Worm (Caenorhabditis elegans): ENCODE results near the gene srlf-24.

Gene srlf-24

DNA sequence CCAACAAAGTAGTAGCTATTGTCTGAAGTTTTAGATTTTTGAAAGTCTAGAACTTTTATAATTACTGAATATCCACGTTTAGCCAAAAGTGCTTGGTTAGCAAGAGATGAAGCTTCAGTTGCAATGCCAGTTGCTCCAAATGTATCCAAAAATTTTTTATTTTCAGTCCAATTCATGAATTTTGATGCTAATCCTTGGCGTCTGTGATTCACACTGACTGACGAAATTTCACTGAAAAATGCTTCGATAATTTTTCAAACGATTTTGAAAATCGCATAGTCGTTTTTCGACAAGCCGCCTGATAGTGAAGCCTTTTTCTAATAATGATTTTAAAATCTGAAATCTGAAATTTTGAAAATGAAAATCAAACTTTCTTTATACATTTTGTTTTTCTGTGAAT lies 11.6 kb downstream of the srlf-24 start:
- TF ChIP-seq sox-4 (tag; optimal IDR thresholded peaks at IDR 0.05) = no peak
- no peak for TF ChIP-seq unc-42 (tag; optimal IDR thresholded peaks at IDR 0.05)
- no peak for TF ChIP-seq ceh-34 (tag; optimal IDR thresholded peaks at IDR 0.05)
- no peak for TF ChIP-seq madf-2 (tag; optimal IDR thresholded peaks at IDR 0.05)
- TF ChIP-seq K09A11.1 (tag; optimal IDR thresholded peaks at IDR 0.05; ENCODE audit: insufficient read depth) = no peak
- TF ChIP-seq syd-9 (tag; optimal IDR thresholded peaks at IDR 0.05) = no peak

DNA sequence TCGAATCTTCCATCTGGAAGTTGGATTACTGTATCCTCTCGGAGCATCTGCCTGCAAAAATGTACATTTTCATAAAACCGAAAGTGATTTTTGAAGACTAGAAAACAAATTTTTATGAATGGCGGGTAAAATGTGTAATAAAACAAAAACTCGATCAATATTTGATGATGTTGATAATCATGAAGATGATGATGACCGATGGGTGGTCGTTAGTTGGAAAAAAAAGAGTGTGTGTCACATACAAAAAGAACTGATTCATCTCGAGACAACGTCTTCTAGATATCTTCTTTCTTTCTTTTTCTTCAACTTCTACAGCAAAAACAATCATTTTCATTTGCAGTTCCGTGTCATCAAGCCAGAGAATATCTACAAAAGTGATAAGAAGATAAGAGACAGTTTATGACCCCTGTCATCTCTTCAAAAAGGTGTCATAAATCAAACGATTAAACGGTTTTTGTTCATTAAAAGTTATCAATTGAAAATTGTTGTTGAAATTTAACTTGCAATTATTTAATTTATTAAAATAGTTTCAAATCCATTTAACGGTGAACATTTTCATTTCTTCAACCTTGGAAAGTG lies 13.0 kb downstream of the srlf-24 start, which contains the start of gene bcc-1:
Gene bcc-1 (minus strand): TSS at position 51 of the 579 bp plus-strand sequence.
- no peak for TF ChIP-seq sox-4 (tag; optimal IDR thresholded peaks at IDR 0.05)
- TF ChIP-seq T23F11.4 (GFP tag; optimal IDR thresholded peaks at IDR 0.05) = no peak
- TF ChIP-seq elt-4 (tag; optimal IDR thresholded peaks at IDR 0.05) = no peak
- no peak for TF ChIP-seq fax-1 (tag; optimal IDR thresholded peaks at IDR 0.05)
- TF ChIP-seq tbx-2 (tag; optimal IDR thresholded peaks at IDR 0.05) = no peak

DNA sequence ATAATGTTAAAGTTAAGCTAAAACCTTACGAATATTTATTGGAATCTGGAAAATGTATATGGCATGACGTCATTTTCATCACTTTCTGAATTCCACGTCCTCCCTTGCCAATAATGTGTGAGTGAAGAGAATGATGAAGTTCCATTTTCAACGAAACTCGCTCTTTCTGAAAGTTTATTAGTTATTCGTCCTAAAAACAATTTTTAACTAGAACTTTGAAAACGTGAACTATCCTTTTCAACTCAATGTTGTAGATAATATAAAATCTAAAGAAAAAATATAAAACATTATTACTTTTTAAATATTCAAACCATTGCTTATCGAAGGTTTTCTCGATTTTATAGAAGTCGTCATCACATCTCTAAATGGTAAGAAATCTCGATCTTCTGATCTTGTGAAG lies 16.1 kb downstream of the srlf-24 start, which contains the start of gene M7.7:
Gene M7.7 (plus strand): TSS at position 301 of the 400 bp plus-strand sequence.
- TF ChIP-seq ceh-2 (tag; optimal IDR thresholded peaks at IDR 0.05) = no peak
- TF ChIP-seq ahr-1 (tag; optimal IDR thresholded peaks at IDR 0.05) = no peak
- no peak for TF ChIP-seq unc-86 (tag; optimal IDR thresholded peaks at IDR 0.05)
- TF ChIP-seq fax-1 (tag; optimal IDR thresholded peaks at IDR 0.05) = no peak
- TF ChIP-seq npax-4 (tag; optimal IDR thresholded peaks at IDR 0.05) = no peak
- no peak for TF ChIP-seq elt-2 (tag; optimal IDR thresholded peaks at IDR 0.05)
- TF ChIP-seq K09A11.1 (tag; optimal IDR thresholded peaks at IDR 0.05; ENCODE audit: insufficient read depth) = no peak
- no peak for TF ChIP-seq ceh-24 (tag; optimal IDR thresholded peaks at IDR 0.05)
- no peak for TF ChIP-seq tbx-2 (tag; optimal IDR thresholded peaks at IDR 0.05)
- TF ChIP-seq lim-6 (tag; optimal IDR thresholded peaks at IDR 0.05) = no peak
- TF ChIP-seq F13H6.1 (tag; optimal IDR thresholded peaks at IDR 0.05) = no peak
- TF ChIP-seq tbx-7 (tag; optimal IDR thresholded peaks at IDR 0.05) = no peak
- TF ChIP-seq C08G9.2 (tag; optimal IDR thresholded peaks at IDR 0.05) = no peak
- TF ChIP-seq dve-1 (tag; optimal IDR thresholded peaks at IDR 0.05) = no peak
- no peak for TF ChIP-seq ceh-6 (GFP tag; optimal IDR thresholded peaks at IDR 0.05)
- no peak for TF ChIP-seq unc-55 (GFP tag; optimal IDR thresholded peaks at IDR 0.05)
- no peak for TF ChIP-seq pha-2 (tag; optimal IDR thresholded peaks at IDR 0.05)
- no peak for TF ChIP-seq ceh-45 (GFP tag; IDR thresholded peaks at IDR 0.05)
- TF ChIP-seq pat-9 (tag; optimal IDR thresholded peaks at IDR 0.05) = no peak

DNA sequence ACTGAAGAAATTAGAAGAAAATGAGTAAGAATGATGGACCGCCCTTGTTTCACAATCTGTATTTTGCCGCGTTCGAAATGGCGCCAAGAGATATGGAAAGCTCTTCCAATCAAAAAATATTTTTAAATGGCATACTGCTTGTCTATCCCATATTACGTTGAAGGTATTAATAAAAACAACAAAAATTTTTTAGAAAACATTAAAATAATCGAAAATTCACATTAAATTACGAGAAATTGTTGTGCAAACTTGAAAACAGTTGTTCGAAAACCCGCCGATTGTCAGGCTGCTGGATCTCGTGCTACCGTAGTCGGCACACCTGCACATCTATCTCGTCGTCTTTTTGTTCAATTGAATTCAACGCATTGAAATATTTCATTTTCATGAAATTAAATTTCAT lies 22.0 kb downstream of the srlf-24 start, which contains the start of gene klc-1:
Gene klc-1 (plus strand): TSS at position 127 of the 400 bp plus-strand sequence.
- TF ChIP-seq C08G9.2 (tag; optimal IDR thresholded peaks at IDR 0.05) (no peak), ref-2 (tag; optimal IDR thresholded peaks at IDR 0.05) (no peak), eyg-1 (tag; optimal IDR thresholded peaks at IDR 0.05) (no peak), odd-2 (tag; optimal IDR thresholded peaks at IDR 0.05) (no peak), ceh-22 (tag; optimal IDR thresholded peaks at IDR 0.05) (no peak), fax-1 (tag; optimal IDR thresholded peaks at IDR 0.05) (no peak), hlh-30 (tag; optimal IDR thresholded peaks at IDR 0.05; ENCODE audit: insufficient read depth) (no peak), lim-6 (tag; optimal IDR thresholded peaks at IDR 0.05) (no peak), ets-4 (tag; optimal IDR thresholded peaks at IDR 0.05) (no peak), ceh-19 (GFP tag; optimal IDR thresholded peaks at IDR 0.05) (no peak), tbx-2 (tag; optimal IDR thresholded peaks at IDR 0.05) (no peak), syd-9 (tag; optimal IDR thresholded peaks at IDR 0.05) (no peak)

DNA sequence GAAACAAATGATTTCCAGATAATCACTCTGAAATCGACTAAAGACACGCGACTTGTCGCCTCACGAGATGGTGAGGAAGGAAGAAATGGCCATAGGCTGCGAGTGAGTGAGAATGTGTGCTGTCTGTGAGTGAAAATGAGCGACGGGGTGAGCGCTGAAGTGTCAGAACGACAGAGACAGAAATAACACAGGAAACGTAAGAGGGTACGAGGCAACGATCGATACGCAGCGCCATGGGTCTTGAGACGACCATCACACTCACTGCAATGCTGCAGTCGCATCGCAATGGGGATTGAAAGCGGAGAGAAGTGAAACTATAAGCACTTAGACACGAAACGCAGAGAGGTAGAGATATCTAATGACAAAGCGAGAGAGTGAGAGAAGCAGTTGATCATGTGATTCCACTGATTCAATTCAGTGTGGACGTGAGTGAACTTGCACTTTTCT lies 22.8 kb downstream of the srlf-24 start:
- TF ChIP-seq dve-1 (tag; optimal IDR thresholded peaks at IDR 0.05) (peak; percentile 83), tbx-2 (tag; optimal IDR thresholded peaks at IDR 0.05) (peak; percentile 94), C38D4.7 (GFP tag; optimal IDR thresholded peaks at IDR 0.05) (no peak), sox-4 (tag; optimal IDR thresholded peaks at IDR 0.05) (no peak), ceh-22 (tag; optimal IDR thresholded peaks at IDR 0.05) (peak; percentile 48), pros-1 (tag; optimal IDR thresholded peaks at IDR 0.05) (peak; percentile 93), pha-4 (tag; optimal IDR thresholded peaks at IDR 0.05) (no peak), sox-2 (GFP tag; IDR thresholded peaks at IDR 0.05) (no peak), pag-3 (tag; optimal IDR thresholded peaks at IDR 0.05; ENCODE audit: borderline replicate concordance) (no peak), F13H6.1 (tag; optimal IDR thresholded peaks at IDR 0.05) (peak; percentile 42), ceh-18 (tag; optimal IDR thresholded peaks at IDR 0.05) (peak; percentile 94), gmeb-2 (tag; optimal IDR thresholded peaks at IDR 0.05) (no peak), ceh-31 (tag; optimal IDR thresholded peaks at IDR 0.05) (peak; percentile 94), hlh-30 (tag; optimal IDR thresholded peaks at IDR 0.05; ENCODE audit: insufficient read depth) (peak; percentile 97), ceh-19 (GFP tag; optimal IDR thresholded peaks at IDR 0.05) (peak; percentile 64), ceh-45 (GFP tag; IDR thresholded peaks at IDR 0.05) (no peak), pha-2 (tag; optimal IDR thresholded peaks at IDR 0.05) (no peak), nhr-232 (tag; optimal IDR thresholded peaks at IDR 0.05) (no peak), eyg-1 (tag; optimal IDR thresholded peaks at IDR 0.05) (peak; percentile 27), zip-5 (tag; optimal IDR thresholded peaks at IDR 0.05) (no peak)

Measured in whole organism, late embryonic.